Worm (Caenorhabditis elegans) whole organism, L2 larva: ENCODE measurements around the gene K05F6.8.
A peak's percentile ranks its signal among the peaks of the same experiment; 100 is the strongest.

Experiments used
- C34F6.9 ChIP-seq: fragments of 150-350 bp; optimal IDR thresholded peaks from 2 replicates; lab custom pipeline; 2014; ENCODE audit warnings: missing biosample characterization, missing genetic modification characterization
- F13H6.1 ChIP-seq: sonication (generic microtip); optimal IDR thresholded peaks from 2 replicates; lab custom pipeline; 2016; ENCODE audit warnings: missing genetic modification characterization, missing compliant biosample characterization
- Y55F3AM.14 ChIP-seq: fragments of 200-800 bp; sonication (Bioruptor generic); optimal IDR thresholded peaks from 2 replicates; lab custom pipeline; 2018; ENCODE audit warnings: mild to moderate bottlenecking, missing genetic modification characterization, missing compliant biosample characterization
- ZK546.5 ChIP-seq: sonication (generic microtip); optimal IDR thresholded peaks from 2 replicates; lab custom pipeline; 2017; ENCODE audit warnings: missing biosample characterization, missing genetic modification characterization
- alr-1 ChIP-seq: fragments of 150-350 bp; optimal IDR thresholded peaks from 2 replicates; lab custom pipeline; 2014; ENCODE audit warnings: missing biosample characterization, missing genetic modification characterization
- aly-2 ChIP-seq: fragments of 150-350 bp; optimal IDR thresholded peaks from 2 replicates; lab custom pipeline; 2014; ENCODE audit warnings: missing biosample characterization, missing genetic modification characterization
- ama-1 ChIP-seq: fragments of 150-350 bp; optimal IDR thresholded peaks from 2 replicates; lab custom pipeline; 2018; ENCODE audit warnings: inconsistent platforms
- blmp-1 ChIP-seq: sonication (generic microtip); optimal IDR thresholded peaks from 2 replicates; lab custom pipeline; 2017; ENCODE audit warnings: missing genetic modification characterization, mild to moderate bottlenecking, missing compliant biosample characterization, antibody characterized with exemption, moderate library complexity; ENCODE audit not compliant: insufficient read depth
- ceh-16 ChIP-seq: fragments of 150-350 bp; optimal IDR thresholded peaks from 2 replicates; lab custom pipeline; 2014; ENCODE audit warnings: missing biosample characterization, missing genetic modification characterization
- crh-2 ChIP-seq: sonication (generic microtip); optimal IDR thresholded peaks from 2 replicates; lab custom pipeline; 2017; ENCODE audit warnings: missing biosample characterization, missing genetic modification characterization
- dmd-4 ChIP-seq: sonication (generic microtip); optimal IDR thresholded peaks from 2 replicates; lab custom pipeline; 2017; ENCODE audit warnings: missing biosample characterization, missing genetic modification characterization
- egl-27 ChIP-seq: sonication (generic microtip); optimal IDR thresholded peaks from 3 replicates; lab custom pipeline; 2017; ENCODE audit warnings: missing biosample characterization, missing genetic modification reagents, missing genetic modification characterization
- elt-3 ChIP-seq: sonication (generic microtip); optimal IDR thresholded peaks from 2 replicates; lab custom pipeline; 2017; ENCODE audit warnings: missing biosample characterization, missing genetic modification characterization
- fos-1 ChIP-seq: fragments of 150-350 bp; optimal IDR thresholded peaks from 2 replicates; lab custom pipeline; 2014; ENCODE audit warnings: missing biosample characterization, missing genetic modification characterization
- lin-11 ChIP-seq: fragments of 150-350 bp; sonication (generic microtip); optimal IDR thresholded peaks from 2 replicates; lab custom pipeline; 2014; ENCODE audit warnings: missing biosample characterization, missing genetic modification characterization, inconsistent platforms, mixed read lengths
- lin-13 ChIP-seq: fragments of 150-350 bp; optimal IDR thresholded peaks from 2 replicates; lab custom pipeline; 2014; ENCODE audit warnings: missing biosample characterization, missing genetic modification reagents, missing genetic modification characterization
- lin-39 ChIP-seq: fragments of 150-350 bp; optimal IDR thresholded peaks from 2 replicates; lab custom pipeline; 2014; ENCODE audit warnings: missing biosample characterization, missing genetic modification reagents, missing genetic modification characterization
- lsy-2 ChIP-seq, 2 experiments: fragments of 150-350 bp in 1 of 2; sonication (generic microtip) in 1 of 2; optimal IDR thresholded peaks; 2 replicates each; lab custom pipeline; 2014 to 2017; ENCODE audit warnings: missing biosample characterization in 2 of 2, missing genetic modification characterization in 2 of 2
- mab-5 ChIP-seq: fragments of 150-350 bp; optimal IDR thresholded peaks from 2 replicates; lab custom pipeline; 2014; ENCODE audit warnings: missing biosample characterization, missing genetic modification characterization
- mbf-1 ChIP-seq: sonication (generic microtip); optimal IDR thresholded peaks from 2 replicates; lab custom pipeline; 2017; ENCODE audit warnings: missing biosample characterization, missing genetic modification characterization
- mdl-1 ChIP-seq, 2 experiments: fragments of 150-350 bp in 1 of 2; sonication (generic microtip) in 1 of 2; optimal IDR thresholded peaks; 2 replicates each; lab custom pipeline; 2017; ENCODE audit warnings: missing biosample characterization in 2 of 2, missing genetic modification characterization in 2 of 2
- nhr-10 ChIP-seq: sonication (generic microtip); optimal IDR thresholded peaks from 2 replicates; lab custom pipeline; 2017; ENCODE audit warnings: missing biosample characterization, missing genetic modification characterization
- nhr-129 ChIP-seq: fragments of 150-350 bp; optimal IDR thresholded peaks from 2 replicates; lab custom pipeline; 2014; ENCODE audit warnings: missing biosample characterization, missing genetic modification characterization
- nhr-21 ChIP-seq: fragments of 150-350 bp; optimal IDR thresholded peaks from 2 replicates; lab custom pipeline; 2014; ENCODE audit warnings: missing biosample characterization, missing genetic modification characterization
- nhr-23 ChIP-seq: fragments of 150-350 bp; optimal IDR thresholded peaks from 2 replicates; lab custom pipeline; 2014; ENCODE audit warnings: missing biosample characterization, missing genetic modification reagents, missing genetic modification characterization
- nhr-237 ChIP-seq: fragments of 150-350 bp; optimal IDR thresholded peaks from 2 replicates; lab custom pipeline; 2014; ENCODE audit warnings: missing biosample characterization, missing genetic modification characterization
- nhr-25 ChIP-seq: fragments of 150-350 bp; sonication (generic microtip); optimal IDR thresholded peaks from 3 replicates; lab custom pipeline; 2014; ENCODE audit warnings: missing biosample characterization, missing genetic modification characterization
- nhr-6 ChIP-seq: fragments of 150-350 bp; optimal IDR thresholded peaks from 2 replicates; lab custom pipeline; 2014; ENCODE audit warnings: missing biosample characterization, missing genetic modification characterization
- nhr-77 ChIP-seq: fragments of 150-350 bp; optimal IDR thresholded peaks from 2 replicates; lab custom pipeline; 2014; ENCODE audit warnings: missing biosample characterization, missing genetic modification characterization
- peb-1 ChIP-seq: fragments of 150-350 bp; optimal IDR thresholded peaks from 2 replicates; lab custom pipeline; 2014; ENCODE audit warnings: missing biosample characterization, missing genetic modification characterization
- sem-4 ChIP-seq: fragments of 150-350 bp; optimal IDR thresholded peaks from 2 replicates; lab custom pipeline; 2014; ENCODE audit warnings: missing biosample characterization, missing genetic modification reagents, missing genetic modification characterization
- skn-1 ChIP-seq: sonication (generic microtip); optimal IDR thresholded peaks from 2 replicates; lab custom pipeline; 2017; ENCODE audit warnings: missing biosample characterization, missing genetic modification characterization
- sma-3 ChIP-seq: sonication (generic microtip); optimal IDR thresholded peaks from 2 replicates; lab custom pipeline; 2016; ENCODE audit warnings: missing genetic modification reagents, missing genetic modification characterization, missing compliant biosample characterization
- sma-9 ChIP-seq, 2 experiments: fragments of 150-350 bp in 1 of 2; sonication (generic microtip) in 1 of 2; optimal IDR thresholded peaks; 2 replicates each; lab custom pipeline; 2014 to 2016; ENCODE audit warnings: missing genetic modification characterization in 2 of 2, mild to moderate bottlenecking in 1 of 2, missing biosample characterization in 1 of 2, missing compliant biosample characterization in 1 of 2, missing genetic modification reagents in 1 of 2, moderate library complexity in 1 of 2
- snpc-4 ChIP-seq: fragments of 150-350 bp; optimal IDR thresholded peaks from 2 replicates; lab custom pipeline; 2014; ENCODE audit warnings: missing biosample characterization, missing genetic modification characterization
- unc-55 ChIP-seq: fragments of 150-350 bp; sonication (generic microtip); optimal IDR thresholded peaks from 3 replicates; lab custom pipeline; 2014; ENCODE audit warnings: missing biosample characterization, missing genetic modification reagents, missing genetic modification characterization
- unc-62 ChIP-seq: fragments of 150-350 bp; optimal IDR thresholded peaks from 2 replicates; lab custom pipeline; 2014; ENCODE audit warnings: missing biosample characterization, missing genetic modification reagents, missing genetic modification characterization
- zag-1 ChIP-seq: fragments of 150-350 bp; optimal IDR thresholded peaks from 2 replicates; lab custom pipeline; 2014; ENCODE audit warnings: missing biosample characterization, missing genetic modification characterization
- ztf-1 ChIP-seq: fragments of 200-800 bp; sonication (Bioruptor generic); conservative IDR thresholded peaks from 2 replicates; pipeline ENCODE4 v1.3.6; 2022; ENCODE audit warnings: missing genetic modification characterization, missing compliant biosample characterization
- ztf-4 ChIP-seq: fragments of 150-350 bp; optimal IDR thresholded peaks from 2 replicates; lab custom pipeline; 2014; ENCODE audit warnings: missing biosample characterization, missing genetic modification characterization

Gene K05F6.8

ce11 chrII:1600661-1601060 is 33.1 kb upstream of the K05F6.8 start, which contains the start of gene bath-26:
Gene bath-26, minus strand, starts transcription at chrII:1600761.
- no peak for TF ChIP-seq blmp-1 (tag; lab: Kevin White, UChicago)
- no peak for TF ChIP-seq sma-9 (GFP tag; optimal IDR thresholded peaks at IDR 0.05; lab: Kevin White, UChicago)
- no peak for TF ChIP-seq sma-9 (tag; optimal IDR thresholded peaks at IDR 0.05; lab: Kevin White, UChicago)
- no peak for TF ChIP-seq ztf-4 (tag; lab: Kevin White, UChicago)
- TF ChIP-seq ztf-1 (GFP tag; lab: Robert Waterston, UW), result no peak
- no peak for TF ChIP-seq C34F6.9
- TF ChIP-seq sma-3 (GFP tag; lab: Kevin White, UChicago), result no peak
- no peak for TF ChIP-seq nhr-21 (tag; lab: Kevin White, UChicago)
- TF ChIP-seq sem-4, result no peak
- no peak for TF ChIP-seq peb-1 (tag; lab: Kevin White, UChicago)
- TF ChIP-seq F13H6.1 (tag; lab: Kevin White, UChicago), result no peak
- no peak for TF ChIP-seq snpc-4 (tag; lab: Kevin White, UChicago)
- TF ChIP-seq skn-1 (tag; lab: Kevin White, UChicago), result no peak
- TF ChIP-seq nhr-23 (tag; lab: Kevin White, UChicago), result no peak
- no peak for TF ChIP-seq lsy-2 (tag; optimal IDR thresholded peaks at IDR 0.05; lab: Kevin White, UChicago)
- TF ChIP-seq unc-62 (GFP tag; lab: Kevin White, UChicago), result no peak
- TF ChIP-seq ZK546.5 (tag; lab: Kevin White, UChicago), result no peak
- TF ChIP-seq nhr-129, result no peak

- peak; percentile 2 for TF ChIP-seq nhr-129
- TF ChIP-seq fos-1, result peak; percentile 74
- TF ChIP-seq nhr-10 (tag; lab: Kevin White, UChicago), result no peak
- TF ChIP-seq mab-5 (tag; lab: Kevin White, UChicago), result no peak
- no peak for TF ChIP-seq nhr-23 (tag; lab: Kevin White, UChicago)
- no peak for TF ChIP-seq nhr-25 (tag; lab: Kevin White, UChicago)
- no peak for TF ChIP-seq mbf-1
- no peak for TF ChIP-seq elt-3
- TF ChIP-seq lin-13 (GFP tag; lab: Kevin White, UChicago), result no peak
- no peak for TF ChIP-seq dmd-4 (tag; lab: Kevin White, UChicago)
- no peak for TF ChIP-seq alr-1 (tag; lab: Kevin White, UChicago)
These were observed 29.8 kb upstream of the K05F6.8 start, which contains the start of gene bath-46 for ce11 chrII:1597101-1598088. Gene bath-46, plus strand, starts transcription at chrII:1597906.

ce11 chrII:1595137-1595536 is 27.6 kb upstream of the K05F6.8 start, which contains the start of gene clec-20:
Gene clec-20, minus strand, starts transcription at chrII:1595237.
- TF ChIP-seq alr-1 (tag; lab: Kevin White, UChicago) (no peak), lsy-2 (tag; optimal IDR thresholded peaks at IDR 0.05; lab: Kevin White, UChicago) (no peak), aly-2 (tag; lab: Kevin White, UChicago) (no peak), ztf-4 (tag; lab: Kevin White, UChicago) (no peak), nhr-10 (tag; lab: Kevin White, UChicago) (no peak), nhr-237 (tag; lab: Kevin White, UChicago) (no peak), nhr-77 (no peak), zag-1 (tag; lab: Kevin White, UChicago) (no peak), nhr-129 (no peak), mdl-1 (tag; optimal IDR thresholded peaks at IDR 0.05; lab: Kevin White, UChicago) (no peak), nhr-6 (no peak), ceh-16 (no peak), sma-9 (GFP tag; optimal IDR thresholded peaks at IDR 0.05; lab: Kevin White, UChicago) (no peak), sma-9 (tag; optimal IDR thresholded peaks at IDR 0.05; lab: Kevin White, UChicago) (no peak), unc-55 (GFP tag; lab: Kevin White, UChicago) (no peak)

- TF ChIP-seq nhr-21 (tag; lab: Kevin White, UChicago) (no peak), alr-1 (tag; lab: Kevin White, UChicago) (no peak), lsy-2 (tag; optimal IDR thresholded peaks at IDR 0.05; lab: Kevin White, UChicago) (no peak), fos-1 (no peak), elt-3 (no peak), nhr-10 (tag; lab: Kevin White, UChicago) (no peak), crh-2 (tag; lab: Kevin White, UChicago) (no peak), nhr-23 (tag; lab: Kevin White, UChicago) (no peak), peb-1 (tag; lab: Kevin White, UChicago) (no peak), ztf-1 (GFP tag; lab: Robert Waterston, UW) (no peak), unc-62 (GFP tag; lab: Kevin White, UChicago) (no peak), nhr-129 (no peak), lin-11 (tag; lab: Kevin White, UChicago) (no peak), mdl-1 (tag; optimal IDR thresholded peaks at IDR 0.05; lab: Kevin White, UChicago) (no peak), lin-39 (no peak), ama-1 (no peak), Y55F3AM.14 (GFP tag; lab: Kevin White, UChicago) (no peak), egl-27 (tag; lab: Kevin White, UChicago) (no peak)
These were observed 22.3 kb upstream of the K05F6.8 start, which contains the start of gene T07H3.7 for ce11 chrII:1589845-1590244. Gene T07H3.7, minus strand, starts transcription at chrII:1589945.
